Worm (Caenorhabditis elegans): ENCODE measurements around the gene Y75B8A.44.

ce11 chrIII:12227935-12228334 lies 33.6 kb downstream of the Y75B8A.44 start:
- TF ChIP-seq him-1 (tag; optimal IDR thresholded peaks at IDR 0.05) = no peak
- no peak for TF ChIP-seq dao-5 (tag; optimal IDR thresholded peaks at IDR 0.05)
- no peak for TF ChIP-seq W03F9.2 (tag; optimal IDR thresholded peaks at IDR 0.05)
